Fruit fly (Drosophila melanogaster) whole organism, prepupa: Measurements from ENCODE around the gene CG13124.
A peak's percentile ranks its signal among the peaks of the same experiment; 100 is the strongest.

Experiments
- CG11294 ChIP-seq: fragments of 200-800 bp; sonication (Bioruptor generic); IDR thresholded peaks from 2 replicates; pipeline ENCODE4 v1.3.6; 2022; ENCODE audit warnings: missing biosample characterization, missing genetic modification characterization
- CG11762 ChIP-seq: fragments of 200-800 bp; sonication (Bioruptor generic); optimal IDR thresholded peaks from 3 replicates; lab custom pipeline; 2016; ENCODE audit warnings: missing biosample characterization, missing genetic modification characterization; ENCODE audit not compliant: insufficient read depth
- CG15336 ChIP-seq: fragments of 200-800 bp; sonication (Bioruptor generic); IDR thresholded peaks from 2 replicates; pipeline ENCODE4 v1.3.6; 2022; ENCODE audit warnings: missing biosample characterization, missing genetic modification characterization
- CG3032 ChIP-seq: fragments of 200-800 bp; optimal IDR thresholded peaks from 2 replicates; lab custom pipeline; 2019; ENCODE audit warnings: missing biosample characterization, mild to moderate bottlenecking, missing genetic modification characterization, moderate library complexity
- CG34406 ChIP-seq: fragments of 200-800 bp; sonication (Bioruptor generic); optimal IDR thresholded peaks from 3 replicates; lab custom pipeline; 2016; ENCODE audit warnings: missing biosample characterization, missing genetic modification characterization
- CG4318 ChIP-seq: fragments of 200-800 bp; sonication (Bioruptor generic); optimal IDR thresholded peaks from 3 replicates; lab custom pipeline; 2017; ENCODE audit warnings: missing biosample characterization, mild to moderate bottlenecking, missing genetic modification characterization
- CG6276 ChIP-seq: fragments of 200-800 bp; sonication (Bioruptor generic); optimal IDR thresholded peaks from 2 replicates; lab custom pipeline; 2017; ENCODE audit warnings: missing biosample characterization, mild to moderate bottlenecking, missing genetic modification characterization
- CG6854 ChIP-seq: fragments of 200-800 bp; sonication (Bioruptor generic); optimal IDR thresholded peaks from 2 replicates; lab custom pipeline; 2017; ENCODE audit warnings: missing biosample characterization, mild to moderate bottlenecking, missing genetic modification characterization
- CG7368 ChIP-seq: fragments of 200-800 bp; sonication (Bioruptor generic); optimal IDR thresholded peaks from 3 replicates; lab custom pipeline; 2016; ENCODE audit warnings: missing biosample characterization, missing genetic modification characterization
- Eip75B ChIP-seq: fragments of 200-800 bp; sonication (Bioruptor generic); optimal IDR thresholded peaks from 3 replicates; lab custom pipeline; 2016; ENCODE audit warnings: missing biosample characterization, missing genetic modification characterization
- Eip78C ChIP-seq: fragments of 200-800 bp; sonication (Bioruptor generic); peaks from one replicate; lab custom pipeline; 2016; ENCODE audit warnings: missing biosample characterization, missing genetic modification characterization
- Ets21C ChIP-seq: fragments of 200-800 bp; sonication (Bioruptor generic); optimal IDR thresholded peaks from 3 replicates; lab custom pipeline; 2016; ENCODE audit warnings: missing biosample characterization, missing genetic modification characterization
- Hr39 ChIP-seq: fragments of 200-800 bp; sonication (Bioruptor generic); optimal IDR thresholded peaks from 2 replicates; lab custom pipeline; 2016; ENCODE audit warnings: missing biosample characterization, missing genetic modification characterization
- Hr4 ChIP-seq: fragments of 200-800 bp; sonication (Bioruptor generic); optimal IDR thresholded peaks from 3 replicates; lab custom pipeline; 2016; ENCODE audit warnings: missing biosample characterization, missing genetic modification characterization
- Lpt ChIP-seq: fragments of 200-800 bp; sonication (Bioruptor generic); optimal IDR thresholded peaks from 3 replicates; lab custom pipeline; 2016; ENCODE audit warnings: missing biosample characterization, missing genetic modification characterization
- Met ChIP-seq: fragments of 200-800 bp; sonication (Bioruptor generic); optimal IDR thresholded peaks from 3 replicates; lab custom pipeline; 2016; ENCODE audit warnings: missing biosample characterization, missing genetic modification characterization
- Smox ChIP-seq: fragments of 200-800 bp; sonication (Bioruptor generic); optimal IDR thresholded peaks from 3 replicates; lab custom pipeline; 2016; ENCODE audit warnings: missing biosample characterization, missing genetic modification characterization
- Sox102F ChIP-seq: fragments of 200-800 bp; sonication (Bioruptor generic); optimal IDR thresholded peaks from 2 replicates; lab custom pipeline; 2016; ENCODE audit warnings: missing biosample characterization, mild to moderate bottlenecking, missing genetic modification characterization
- dsx ChIP-seq: fragments of 200-800 bp; optimal IDR thresholded peaks from 3 replicates; lab custom pipeline; 2019; ENCODE audit warnings: missing biosample characterization, mild to moderate bottlenecking, missing genetic modification characterization, moderate library complexity; ENCODE audit not compliant: poor library complexity, severe bottlenecking
- eg ChIP-seq: fragments of 200-800 bp; sonication (Bioruptor generic); IDR thresholded peaks from 3 replicates; pipeline ENCODE4 v1.3.6; 2022; ENCODE audit warnings: missing biosample characterization, missing genetic modification characterization
- fd59A ChIP-seq: fragments of 200-800 bp; sonication (Bioruptor generic); optimal IDR thresholded peaks from 2 replicates; lab custom pipeline; 2017; ENCODE audit warnings: missing biosample characterization, mild to moderate bottlenecking, missing genetic modification characterization, missing genetic modification reagents
- lz ChIP-seq: fragments of 200-800 bp; sonication (Bioruptor generic); optimal IDR thresholded peaks from 3 replicates; lab custom pipeline; 2016; ENCODE audit warnings: missing biosample characterization, missing genetic modification characterization
- net ChIP-seq: fragments of 200-800 bp; sonication (Bioruptor generic); optimal IDR thresholded peaks from 3 replicates; lab custom pipeline; 2016; ENCODE audit warnings: missing biosample characterization, missing genetic modification characterization
- salr ChIP-seq, 2 experiments: fragments of 200-800 bp; sonication (Bioruptor generic); optimal IDR thresholded peaks; 3 replicates each; lab custom pipeline; 2016 to 2018; ENCODE audit warnings: missing biosample characterization in 2 of 2, missing genetic modification characterization in 2 of 2, mild to moderate bottlenecking in 1 of 2
- spab ChIP-seq: fragments of 200-800 bp; sonication (Bioruptor generic); optimal IDR thresholded peaks from 2 replicates; lab custom pipeline; 2017; ENCODE audit warnings: missing biosample characterization, mild to moderate bottlenecking, missing genetic modification characterization, missing genetic modification reagents
- topi ChIP-seq: fragments of 200-800 bp; sonication (Bioruptor generic); optimal IDR thresholded peaks from 3 replicates; lab custom pipeline; 2016; ENCODE audit warnings: missing biosample characterization, missing genetic modification characterization
- vri ChIP-seq: fragments of 200-800 bp; sonication (Bioruptor generic); optimal IDR thresholded peaks from 3 replicates; lab custom pipeline; 2016; ENCODE audit warnings: missing biosample characterization, mild to moderate bottlenecking, missing genetic modification characterization

CG13124 gene

dm6 chr2L:9864337-9864736 lies 44.1 kb downstream of the CG13124 start (continued):
- TF ChIP-seq Hr39: peak; percentile 26
- peak; percentile 4 for TF ChIP-seq Sox102F (GFP tag; lab: Kevin White, UChicago)
- no peak for TF ChIP-seq Lpt
- TF ChIP-seq CG6276 (GFP tag; lab: Kevin White, UChicago): no peak
- TF ChIP-seq Ets21C (GFP tag; lab: Kevin White, UChicago): no peak
- no peak for TF ChIP-seq CG7368
- no peak for TF ChIP-seq CG6854 (GFP tag; lab: Kevin White, UChicago)

dm6 chr2L:9863479-9863878 lies 45.0 kb downstream of the CG13124 start:
- no peak for TF ChIP-seq CG4318 (GFP tag; lab: Kevin White, UChicago)
- TF ChIP-seq CG7368: no peak
- no peak for TF ChIP-seq spab
- no peak for TF ChIP-seq lz (GFP tag; lab: Kevin White, UChicago)
- no peak for TF ChIP-seq net (GFP tag; lab: Kevin White, UChicago)
- TF ChIP-seq Lpt: no peak
- no peak for TF ChIP-seq fd59A (GFP tag; lab: Kevin White, UChicago)
- no peak for TF ChIP-seq Eip75B (GFP tag; lab: Kevin White, UChicago)
- no peak for TF ChIP-seq CG6276 (GFP tag; lab: Kevin White, UChicago)
- no peak for TF ChIP-seq vri (GFP tag; lab: Kevin White, UChicago)
- no peak for TF ChIP-seq topi (GFP tag; lab: Kevin White, UChicago)
- TF ChIP-seq CG11762 (GFP tag; lab: Kevin White, UChicago): no peak
- no peak for TF ChIP-seq eg (GFP tag; lab: Robert Waterston, UW)
- no peak for TF ChIP-seq CG11294
- TF ChIP-seq salr (GFP tag; optimal IDR thresholded peaks at IDR 0.05; lab: Kevin White, UChicago): no peak
- TF ChIP-seq Smox (GFP tag; lab: Kevin White, UChicago): no peak
- no peak for TF ChIP-seq dsx
- no peak for TF ChIP-seq CG34406 (GFP tag; lab: Kevin White, UChicago)
- no peak for TF ChIP-seq CG6854 (GFP tag; lab: Kevin White, UChicago)

DNA sequence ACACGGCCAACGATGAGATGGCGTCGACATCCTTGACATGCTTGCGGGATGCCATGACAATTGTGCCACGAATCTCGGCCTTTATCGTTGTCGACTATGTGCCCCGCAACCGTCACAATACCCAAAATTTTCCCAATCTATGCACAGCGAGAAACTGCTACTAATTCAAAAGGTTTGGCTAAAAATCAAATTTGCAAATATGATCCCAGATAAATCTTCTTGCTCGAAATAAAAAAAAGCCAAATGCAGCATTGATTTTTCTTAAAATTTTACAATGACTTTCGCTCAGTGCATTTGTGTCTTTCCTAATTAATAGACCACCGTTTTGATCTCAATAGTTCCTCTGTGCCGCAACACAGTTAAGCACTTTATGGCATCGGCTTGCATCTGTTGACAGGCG lies 45.5 kb downstream of the CG13124 start:
- no peak for TF ChIP-seq CG15336 (GFP tag; lab: Robert Waterston, UW)
- TF ChIP-seq Hr4 (GFP tag; lab: Kevin White, UChicago): no peak
- TF ChIP-seq CG3032 (tag; lab: Kevin White, UChicago): no peak
- TF ChIP-seq Met (GFP tag; lab: Kevin White, UChicago): no peak
- peak; percentile 8 for TF ChIP-seq Eip78C
